Worm (Caenorhabditis elegans): ENCODE results near the gene nmat-1.

ce11 chrX:12025070-12025789 lies 7.4 kb upstream of the nmat-1 start, which contains the start of gene B0198.2:
- no peak for TF ChIP-seq med-1 (GFP tag; optimal IDR thresholded peaks at IDR 0.05; ENCODE audit: insufficient read depth)
- no peak for TF ChIP-seq T22C8.4 (GFP tag; IDR thresholded peaks at IDR 0.05)
- TF ChIP-seq flt-1 (GFP tag; IDR thresholded peaks at IDR 0.05): no peak
- TF ChIP-seq tab-1 (GFP tag; IDR thresholded peaks at IDR 0.05): no peak
- TF ChIP-seq cog-1 (tag; optimal IDR thresholded peaks at IDR 0.05): no peak
- no peak for TF ChIP-seq klf-2 (GFP tag; conservative IDR thresholded peaks at IDR 0.05)
